Worm (Caenorhabditis elegans) whole organism, midembryonic: ENCODE results near the gene ubxn-4.
A peak's percentile ranks its signal among the peaks of the same experiment; 100 is the strongest.

ENCODE experiments used
- T22C8.4 ChIP-seq: fragments of 200-800 bp; sonication (Bioruptor generic); IDR thresholded peaks from 2 replicates; pipeline ENCODE4 v1.3.6; 2022; ENCODE audit warnings: missing genetic modification characterization, missing compliant biosample characterization
- cog-1 ChIP-seq: sonication (generic microtip); optimal IDR thresholded peaks from 2 replicates; lab custom pipeline; 2016; ENCODE audit warnings: missing genetic modification characterization, missing compliant biosample characterization
- flt-1 ChIP-seq: fragments of 200-800 bp; sonication (Bioruptor generic); IDR thresholded peaks from 2 replicates; pipeline ENCODE4 v1.3.6; 2022; ENCODE audit warnings: missing genetic modification characterization, missing compliant biosample characterization
- klf-2 ChIP-seq: fragments of 200-800 bp; sonication (Bioruptor generic); conservative IDR thresholded peaks from 2 replicates; pipeline ENCODE4 v1.3.6; 2022; ENCODE audit warnings: missing genetic modification reagents, missing genetic modification characterization, missing compliant biosample characterization
- med-1 ChIP-seq: sonication (generic microtip); optimal IDR thresholded peaks from 2 replicates; lab custom pipeline; 2017; ENCODE audit warnings: missing genetic modification characterization, mild to moderate bottlenecking, missing compliant biosample characterization, antibody characterized with exemption, missing genetic modification reagents; ENCODE audit not compliant: insufficient read depth
- ref-1 ChIP-seq: fragments of 200-800 bp; sonication (Bioruptor generic); conservative IDR thresholded peaks from 2 replicates; pipeline ENCODE4 v1.3.6; 2022; ENCODE audit warnings: missing genetic modification reagents, missing genetic modification characterization, missing compliant biosample characterization
- tab-1 ChIP-seq: fragments of 200-800 bp; sonication (Bioruptor generic); IDR thresholded peaks from 2 replicates; pipeline ENCODE4 v1.3.6; 2022; ENCODE audit warnings: missing genetic modification characterization, missing compliant biosample characterization
- ztf-23 ChIP-seq: fragments of 200-800 bp; sonication (Bioruptor generic); IDR thresholded peaks from 2 replicates; pipeline ENCODE4 v1.3.6; 2022; ENCODE audit warnings: missing genetic modification reagents, missing genetic modification characterization, missing compliant biosample characterization
- ztf-29 ChIP-seq: fragments of 200-800 bp; sonication (Bioruptor generic); IDR thresholded peaks from 2 replicates; pipeline ENCODE4 v1.3.6; 2022; ENCODE audit warnings: missing genetic modification reagents, missing genetic modification characterization, missing compliant biosample characterization

ubxn-4 gene

DNA sequence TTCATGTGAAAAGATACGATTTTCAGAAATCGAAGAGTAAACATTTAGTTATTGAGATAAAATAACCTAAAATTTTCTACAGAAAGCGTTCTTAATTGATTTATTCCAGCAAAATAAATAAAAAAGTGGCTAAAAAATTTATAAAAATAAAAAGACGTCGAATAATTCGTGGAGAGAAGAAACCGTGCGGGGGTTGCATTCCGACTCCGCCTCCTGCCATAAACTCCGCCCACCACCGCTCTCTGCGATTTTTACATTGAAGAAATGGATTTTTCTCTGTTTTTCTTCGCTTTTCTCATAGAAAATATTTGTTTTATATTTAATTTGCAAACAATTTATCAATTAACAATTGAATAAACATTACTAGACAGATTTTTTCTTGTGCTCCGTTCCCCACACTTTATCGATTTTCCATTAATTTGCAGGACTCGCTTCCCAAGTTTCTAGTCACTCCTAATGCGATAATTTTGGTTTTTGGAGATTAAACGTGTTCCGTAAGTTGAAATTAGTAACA, at the start of gene ubxn-4, which contains the start of gene cyy-1:
ubxn-4 (minus strand) TSS at position 114 of the 514 bp plus-strand sequence.
cyy-1 (plus strand) TSS at position 426 of the 514 bp plus-strand sequence.
- TF ChIP-seq ztf-23 (GFP tag; lab: Robert Waterston, UW) (no peak), flt-1 (GFP tag; lab: Robert Waterston, UW) (0 out of 2 replicates have a peak, but pooled peaks have one; percentile 17), T22C8.4 (GFP tag; lab: Robert Waterston, UW) (no peak), ztf-29 (GFP tag; lab: Robert Waterston, UW) (no peak)

DNA sequence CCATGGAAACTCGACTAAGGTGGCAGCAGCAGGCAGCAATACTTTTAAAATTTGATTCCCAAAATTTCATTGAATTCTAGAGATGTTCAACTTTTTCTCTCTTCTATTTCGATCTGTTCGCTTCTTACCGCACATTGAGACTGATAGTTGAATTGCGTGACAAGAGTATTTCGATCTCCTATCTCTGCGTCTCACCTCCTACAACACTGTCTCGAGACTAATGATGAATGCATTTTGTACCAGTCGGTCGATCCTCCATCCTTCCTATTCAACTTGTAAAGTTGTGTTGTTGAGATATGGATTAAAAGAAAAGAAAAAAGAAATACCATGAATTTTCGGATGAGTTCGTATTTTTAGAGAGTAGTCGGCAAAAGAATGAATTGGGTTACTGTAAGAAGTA, 45.8 kb upstream of the ubxn-4 start:
- TF ChIP-seq ztf-23 (GFP tag; lab: Robert Waterston, UW) (no peak), ref-1 (GFP tag; lab: Robert Waterston, UW) (no peak), tab-1 (GFP tag; lab: Robert Waterston, UW) (no peak), flt-1 (GFP tag; lab: Robert Waterston, UW) (no peak), klf-2 (GFP tag; lab: Robert Waterston, UW) (no peak), T22C8.4 (GFP tag; lab: Robert Waterston, UW) (no peak), med-1 (GFP tag; lab: Kevin White, UChicago) (no peak), cog-1 (tag; lab: Kevin White, UChicago) (no peak), ztf-29 (GFP tag; lab: Robert Waterston, UW) (no peak)

DNA sequence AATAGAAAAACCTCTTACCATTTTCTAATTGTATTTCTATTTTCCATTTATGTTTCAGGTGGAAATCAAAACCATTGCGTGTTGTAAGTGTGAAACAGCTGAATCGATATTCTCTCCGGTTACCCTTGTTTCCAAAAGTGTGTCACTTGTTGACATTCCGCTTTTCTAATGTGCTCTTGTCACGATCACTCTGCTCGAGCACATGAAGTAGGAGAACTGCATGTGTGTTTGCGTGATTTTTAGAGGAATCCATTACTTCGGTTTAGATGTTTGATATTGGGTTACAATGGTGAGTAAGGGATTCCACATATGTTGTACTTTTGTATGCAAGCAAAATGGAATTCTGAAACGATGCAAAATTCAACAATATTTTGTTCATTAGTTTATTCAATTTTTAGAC, 45.1 kb upstream of the ubxn-4 start:
- TF ChIP-seq cog-1 (tag; lab: Kevin White, UChicago): no peak
- no peak for TF ChIP-seq ztf-29 (GFP tag; lab: Robert Waterston, UW)
- no peak for TF ChIP-seq med-1 (GFP tag; lab: Kevin White, UChicago)
- no peak for TF ChIP-seq ztf-23 (GFP tag; lab: Robert Waterston, UW)
- TF ChIP-seq klf-2 (GFP tag; lab: Robert Waterston, UW): no peak
- no peak for TF ChIP-seq flt-1 (GFP tag; lab: Robert Waterston, UW)
- TF ChIP-seq T22C8.4 (GFP tag; lab: Robert Waterston, UW): no peak
- no peak for TF ChIP-seq ref-1 (GFP tag; lab: Robert Waterston, UW)
- TF ChIP-seq tab-1 (GFP tag; lab: Robert Waterston, UW): no peak

ce11 chrIII:8449160-8449807, 43.9 kb upstream of the ubxn-4 start, which contains the start of gene mrpl-32:
Gene mrpl-32, plus strand, starts transcription at chrIII:8449757.
- TF ChIP-seq ref-1 (GFP tag; lab: Robert Waterston, UW): no peak
- no peak for TF ChIP-seq med-1 (GFP tag; lab: Kevin White, UChicago)
- no peak for TF ChIP-seq klf-2 (GFP tag; lab: Robert Waterston, UW)
- TF ChIP-seq flt-1 (GFP tag; lab: Robert Waterston, UW): no peak
- no peak for TF ChIP-seq tab-1 (GFP tag; lab: Robert Waterston, UW)
- TF ChIP-seq cog-1 (tag; lab: Kevin White, UChicago): no peak
- no peak for TF ChIP-seq ztf-23 (GFP tag; lab: Robert Waterston, UW)
- no peak for TF ChIP-seq ztf-29 (GFP tag; lab: Robert Waterston, UW)
- no peak for TF ChIP-seq T22C8.4 (GFP tag; lab: Robert Waterston, UW)

ce11 chrIII:8446940-8447403, 41.6 kb upstream of the ubxn-4 start, which contains the start of gene rpn-3:
Gene rpn-3, plus strand, starts transcription at chrIII:8447353.
- TF ChIP-seq cog-1 (tag; lab: Kevin White, UChicago) (peak; percentile 90), T22C8.4 (GFP tag; lab: Robert Waterston, UW) (no peak), tab-1 (GFP tag; lab: Robert Waterston, UW) (no peak), flt-1 (GFP tag; lab: Robert Waterston, UW) (peak; percentile 79), klf-2 (GFP tag; lab: Robert Waterston, UW) (no peak), ztf-23 (GFP tag; lab: Robert Waterston, UW) (peak; percentile 78), med-1 (GFP tag; lab: Kevin White, UChicago) (no peak), ref-1 (GFP tag; lab: Robert Waterston, UW) (no peak), ztf-29 (GFP tag; lab: Robert Waterston, UW) (no peak)

DNA sequence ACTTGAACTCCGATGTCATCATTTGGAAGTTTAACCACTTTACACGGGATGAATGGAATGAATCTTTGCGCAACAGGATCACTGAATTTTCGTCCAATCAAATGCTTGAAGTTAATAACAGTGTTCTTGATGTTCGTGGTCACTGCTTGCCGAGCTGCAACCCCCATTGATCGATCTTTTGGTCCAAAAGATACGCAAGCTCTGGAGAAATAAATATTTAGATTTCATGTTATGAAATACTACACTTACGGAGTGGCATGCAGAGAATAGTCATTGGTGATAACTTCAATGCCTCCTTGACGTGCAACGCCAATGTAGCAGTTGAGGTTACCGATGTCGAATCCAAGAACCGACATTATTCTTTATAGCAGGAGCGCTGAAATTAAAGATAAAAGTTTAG, 41.2 kb upstream of the ubxn-4 start, which contains the start of gene hsp-110:
hsp-110 (minus strand) TSS at position 376 of the 400 bp plus-strand sequence.
- TF ChIP-seq klf-2 (GFP tag; lab: Robert Waterston, UW): no peak
- no peak for TF ChIP-seq tab-1 (GFP tag; lab: Robert Waterston, UW)
- TF ChIP-seq ztf-29 (GFP tag; lab: Robert Waterston, UW): no peak
- no peak for TF ChIP-seq cog-1 (tag; lab: Kevin White, UChicago)
- TF ChIP-seq T22C8.4 (GFP tag; lab: Robert Waterston, UW): no peak
- TF ChIP-seq flt-1 (GFP tag; lab: Robert Waterston, UW): no peak
- TF ChIP-seq ref-1 (GFP tag; lab: Robert Waterston, UW): no peak
- TF ChIP-seq med-1 (GFP tag; lab: Kevin White, UChicago): no peak
- TF ChIP-seq ztf-23 (GFP tag; lab: Robert Waterston, UW): no peak

ce11 chrIII:8446061-8446460, 40.7 kb upstream of the ubxn-4 start:
- TF ChIP-seq med-1 (GFP tag; lab: Kevin White, UChicago) (no peak), tab-1 (GFP tag; lab: Robert Waterston, UW) (no peak), ref-1 (GFP tag; lab: Robert Waterston, UW) (no peak), ztf-23 (GFP tag; lab: Robert Waterston, UW) (no peak), cog-1 (tag; lab: Kevin White, UChicago) (no peak), flt-1 (GFP tag; lab: Robert Waterston, UW) (no peak), T22C8.4 (GFP tag; lab: Robert Waterston, UW) (no peak), klf-2 (GFP tag; lab: Robert Waterston, UW) (no peak), ztf-29 (GFP tag; lab: Robert Waterston, UW) (no peak)

- no peak for TF ChIP-seq ref-1 (GFP tag; lab: Robert Waterston, UW)
- no peak for TF ChIP-seq med-1 (GFP tag; lab: Kevin White, UChicago)
- TF ChIP-seq cog-1 (tag; lab: Kevin White, UChicago): no peak
- no peak for TF ChIP-seq T22C8.4 (GFP tag; lab: Robert Waterston, UW)
- TF ChIP-seq klf-2 (GFP tag; lab: Robert Waterston, UW): no peak
- TF ChIP-seq flt-1 (GFP tag; lab: Robert Waterston, UW): no peak
- TF ChIP-seq ztf-23 (GFP tag; lab: Robert Waterston, UW): no peak
- no peak for TF ChIP-seq ztf-29 (GFP tag; lab: Robert Waterston, UW)
- TF ChIP-seq tab-1 (GFP tag; lab: Robert Waterston, UW): no peak
Measured at ce11 chrIII:8444433-8445090, 39.2 kb upstream of the ubxn-4 start.
